Worm (Caenorhabditis elegans) whole organism, mixed stage, embryonic: Measurements from ENCODE around the gene Y49F6C.2.
A peak's percentile ranks its signal among the peaks of the same experiment; 100 is the strongest.

Experiments used
- ces-1 ChIP-seq: fragments of 150-350 bp; optimal IDR thresholded peaks from 2 replicates; lab custom pipeline; 2014; ENCODE audit warnings: missing biosample characterization, missing genetic modification reagents, missing genetic modification characterization
- cnd-1 ChIP-seq: fragments of 200-800 bp; sonication (Bioruptor generic); optimal IDR thresholded peaks from 2 replicates; lab custom pipeline; 2018; ENCODE audit warnings: mild to moderate bottlenecking, missing genetic modification characterization, missing compliant biosample characterization
- drap-1 ChIP-seq: fragments of 200-800 bp; sonication (Bioruptor generic); optimal IDR thresholded peaks from 3 replicates; lab custom pipeline; 2018; ENCODE audit warnings: mild to moderate bottlenecking, missing genetic modification characterization, missing compliant biosample characterization
- elt-1 ChIP-seq: sonication (generic microtip); optimal IDR thresholded peaks from 2 replicates; lab custom pipeline; 2017; ENCODE audit warnings: missing genetic modification characterization, mild to moderate bottlenecking, missing compliant biosample characterization, antibody characterized with exemption, moderate library complexity, borderline replicate concordance; ENCODE audit not compliant: insufficient read depth
- hlh-1 ChIP-seq: fragments of 150-350 bp; optimal IDR thresholded peaks from 2 replicates; lab custom pipeline; 2014; ENCODE audit warnings: missing biosample characterization, missing genetic modification reagents, missing genetic modification characterization
- lin-32 ChIP-seq: fragments of 200-800 bp; sonication (Bioruptor generic); optimal IDR thresholded peaks from 2 replicates; lab custom pipeline; 2018; ENCODE audit warnings: mild to moderate bottlenecking, missing genetic modification characterization, missing compliant biosample characterization
- lsy-2 ChIP-seq: fragments of 150-350 bp; optimal IDR thresholded peaks from 2 replicates; lab custom pipeline; 2014; ENCODE audit warnings: missing biosample characterization, missing genetic modification characterization
- mep-1 ChIP-seq: fragments of 150-350 bp; optimal IDR thresholded peaks from 2 replicates; lab custom pipeline; 2017; ENCODE audit warnings: missing biosample characterization, missing genetic modification reagents, missing genetic modification characterization, inconsistent platforms
- mls-2 ChIP-seq: sonication (generic microtip); optimal IDR thresholded peaks from 2 replicates; lab custom pipeline; 2016; ENCODE audit warnings: mild to moderate bottlenecking, missing genetic modification characterization, moderate library complexity, missing compliant biosample characterization
- nhr-12 ChIP-seq: fragments of 150-350 bp; optimal IDR thresholded peaks from 2 replicates; lab custom pipeline; 2014; ENCODE audit warnings: missing biosample characterization, missing genetic modification characterization
- nhr-237 ChIP-seq: fragments of 150-350 bp; optimal IDR thresholded peaks from 2 replicates; lab custom pipeline; 2014; ENCODE audit warnings: missing biosample characterization, missing genetic modification characterization
- nhr-28 ChIP-seq: fragments of 150-350 bp; optimal IDR thresholded peaks from 2 replicates; lab custom pipeline; 2014; ENCODE audit warnings: missing biosample characterization, missing genetic modification characterization
- pha-4 ChIP-seq: fragments of 150-350 bp; optimal IDR thresholded peaks from 2 replicates; lab custom pipeline; 2018; ENCODE audit warnings: missing biosample characterization, missing genetic modification reagents, missing genetic modification characterization
- sem-2 ChIP-seq: fragments of 200-800 bp; sonication (Bioruptor generic); optimal IDR thresholded peaks from 2 replicates; lab custom pipeline; 2018; ENCODE audit warnings: mild to moderate bottlenecking, missing genetic modification characterization, missing compliant biosample characterization
- sptf-1 ChIP-seq: sonication (generic microtip); optimal IDR thresholded peaks from 2 replicates; lab custom pipeline; 2017; ENCODE audit warnings: mild to moderate bottlenecking, missing genetic modification characterization, moderate library complexity, missing compliant biosample characterization
- unc-120 ChIP-seq: sonication (generic microtip); optimal IDR thresholded peaks from 2 replicates; lab custom pipeline; 2017; ENCODE audit warnings: missing genetic modification characterization, missing compliant biosample characterization; ENCODE audit not compliant: poor library complexity, severe bottlenecking
- unc-39 ChIP-seq: fragments of 150-350 bp; optimal IDR thresholded peaks from 2 replicates; lab custom pipeline; 2014; ENCODE audit warnings: missing biosample characterization, missing genetic modification characterization
- zip-8 ChIP-seq: fragments of 150-350 bp; optimal IDR thresholded peaks from 2 replicates; lab custom pipeline; 2014; ENCODE audit warnings: missing biosample characterization, missing genetic modification characterization

Gene Y49F6C.2

ce11 chrII:3416528-3416927 is 38.2 kb downstream of the Y49F6C.2 start, which contains the start of gene nep-6:
Gene nep-6 (plus strand): TSS chrII:3416828.
- TF ChIP-seq lin-32 (no peak), elt-1 (tag; lab: Kevin White, UChicago) (no peak), nhr-12 (tag; lab: Kevin White, UChicago) (no peak)
- TF ChIP-seq, all 35 proteins: peak for 0

ce11 chrII:3422938-3423337 is 44.6 kb downstream of the Y49F6C.2 start:
- no peak for TF ChIP-seq cnd-1 (tag; lab: Kevin White, UChicago)
- TF ChIP-seq nhr-28 (tag; lab: Kevin White, UChicago) = no peak
- no peak for TF ChIP-seq nhr-237 (tag; lab: Kevin White, UChicago)
- TF ChIP-seq hlh-1 (tag; lab: Kevin White, UChicago) = no peak
- TF ChIP-seq unc-39 (tag; lab: Kevin White, UChicago) = no peak
- TF ChIP-seq zip-8 (tag; lab: Kevin White, UChicago) = no peak
- TF ChIP-seq sem-2 (GFP tag; lab: Kevin White, UChicago) = no peak

ce11 chrII:3425433-3425832 is 47.1 kb downstream of the Y49F6C.2 start, which contains the start of gene nep-11:
Gene nep-11 (minus strand): TSS chrII:3425533.
- TF ChIP-seq elt-1 (tag; lab: Kevin White, UChicago) (no peak), mls-2 (tag; lab: Kevin White, UChicago) (no peak), drap-1 (GFP tag; lab: Kevin White, UChicago) (no peak)

ce11 chrII:3428158-3428704 is 49.9 kb downstream of the Y49F6C.2 start:
- TF ChIP-seq mep-1 (tag; lab: Kevin White, UChicago) (no peak), unc-120 (tag; lab: Kevin White, UChicago) (no peak), unc-39 (tag; lab: Kevin White, UChicago) (no peak), nhr-237 (tag; lab: Kevin White, UChicago) (no peak), lsy-2 (tag; lab: Kevin White, UChicago) (no peak), pha-4 (tag; lab: Kevin White, UChicago) (no peak), ces-1 (GFP tag; lab: Kevin White, UChicago) (peak; percentile 71), lin-32 (no peak), nhr-12 (tag; lab: Kevin White, UChicago) (no peak), sptf-1 (tag; lab: Kevin White, UChicago) (peak; percentile 16), hlh-1 (tag; lab: Kevin White, UChicago) (no peak)
